Worm (Caenorhabditis elegans): ENCODE results near the gene F11A5.9.

Gene F11A5.9

DNA sequence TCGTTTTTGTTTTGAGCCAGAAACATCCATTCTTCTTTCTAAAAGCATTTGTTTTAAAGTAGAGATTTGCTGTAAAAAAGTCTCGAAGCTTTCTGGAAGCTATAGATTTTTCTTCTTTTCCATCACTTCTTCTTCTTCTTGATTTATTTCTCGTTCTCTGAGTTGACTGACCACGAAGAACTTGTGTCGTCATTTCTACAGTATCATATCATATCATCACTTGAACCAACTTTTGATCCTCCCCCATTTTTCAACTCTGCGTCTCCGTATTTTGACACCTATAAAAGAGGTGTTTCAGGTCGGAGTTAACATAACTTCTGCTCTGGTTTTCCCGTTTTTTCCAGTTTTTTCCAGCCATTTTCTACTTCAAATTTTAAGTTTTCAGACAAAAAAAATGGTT lies at the start of gene F11A5.9:
F11A5.9 (plus strand) TSS at position 386 of the 400 bp plus-strand sequence.
- TF ChIP-seq nhr-12 (tag; optimal IDR thresholded peaks at IDR 0.05) (no peak), nfya-1 (tag; optimal IDR thresholded peaks at IDR 0.05; ENCODE audit: insufficient read depth) (no peak), nhr-237 (tag; optimal IDR thresholded peaks at IDR 0.05) (no peak), sea-2 (GFP tag; optimal IDR thresholded peaks at IDR 0.05) (no peak), fkh-10 (GFP tag; optimal IDR thresholded peaks at IDR 0.05) (no peak), skn-1 (tag; optimal IDR thresholded peaks at IDR 0.05) (no peak), lin-15B (tag; optimal IDR thresholded peaks at IDR 0.05) (no peak), aly-2 (tag; optimal IDR thresholded peaks at IDR 0.05) (no peak), nhr-23 (tag; optimal IDR thresholded peaks at IDR 0.05) (no peak), lin-39 (tag; optimal IDR thresholded peaks at IDR 0.05) (no peak), fos-1 (tag; optimal IDR thresholded peaks at IDR 0.05) (no peak), nhr-11 (tag; optimal IDR thresholded peaks at IDR 0.05) (no peak), jun-1 (tag; optimal IDR thresholded peaks at IDR 0.05) (no peak)

DNA sequence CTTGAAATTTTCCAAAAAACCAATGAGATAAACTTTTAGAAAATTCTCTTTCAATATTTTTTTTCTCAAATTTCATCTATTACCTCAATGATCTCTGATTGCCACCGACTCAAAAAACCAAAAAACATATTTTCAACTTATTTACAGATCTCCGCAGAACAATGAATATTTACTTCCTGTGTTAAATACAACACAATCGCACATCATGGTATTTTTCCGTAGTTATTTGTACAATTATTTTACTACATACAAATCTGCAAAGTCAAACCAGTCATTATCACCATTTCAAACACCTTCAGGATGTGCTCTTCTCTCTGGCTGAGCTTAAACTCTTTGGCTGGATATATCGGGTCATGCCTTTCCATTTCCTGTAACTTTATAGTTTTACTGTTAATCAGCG lies 48.8 kb upstream of the F11A5.9 start, which contains the start of gene str-108:
str-108 (plus strand) TSS at position 301 of the 400 bp plus-strand sequence.
- TF ChIP-seq tbx-2 (tag; optimal IDR thresholded peaks at IDR 0.05) (no peak), nhr-12 (tag; optimal IDR thresholded peaks at IDR 0.05) (no peak), lin-15B (tag; optimal IDR thresholded peaks at IDR 0.05) (no peak), pqm-1 (tag; optimal IDR thresholded peaks at IDR 0.05) (no peak), egl-27 (tag; optimal IDR thresholded peaks at IDR 0.05) (no peak), hmg-11 (tag; optimal IDR thresholded peaks at IDR 0.05) (no peak), unc-39 (tag; optimal IDR thresholded peaks at IDR 0.05) (no peak), nhr-77 (tag; optimal IDR thresholded peaks at IDR 0.05) (no peak), snpc-4 (tag; optimal IDR thresholded peaks at IDR 0.05) (no peak), sea-2 (GFP tag; optimal IDR thresholded peaks at IDR 0.05) (no peak)

DNA sequence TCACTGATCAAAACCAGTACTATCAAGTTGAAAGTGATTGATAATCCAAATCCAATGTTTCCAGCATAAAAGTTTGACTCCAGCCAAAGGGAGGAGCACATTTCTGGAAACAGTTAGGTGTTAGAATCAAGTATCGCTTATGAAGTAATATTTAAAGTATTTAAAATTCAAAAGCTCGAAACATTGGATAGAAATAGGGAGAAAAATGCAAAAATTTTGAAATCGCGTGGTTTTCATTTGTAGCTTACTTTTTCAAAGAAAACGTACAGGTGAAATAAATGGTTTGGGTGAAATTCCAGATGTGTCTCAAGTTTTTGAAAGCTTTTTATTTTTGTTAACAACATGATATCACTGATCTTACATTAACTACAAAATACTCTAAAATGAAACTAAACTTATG lies 45.7 kb upstream of the F11A5.9 start, which contains the start of gene str-111:
str-111 (minus strand) TSS at position 101 of the 400 bp plus-strand sequence.
- no peak for TF ChIP-seq egl-5 (tag; optimal IDR thresholded peaks at IDR 0.05)
- no peak for TF ChIP-seq eor-1 (tag; optimal IDR thresholded peaks at IDR 0.05)
- no peak for TF ChIP-seq fkh-10 (GFP tag; optimal IDR thresholded peaks at IDR 0.05)
- no peak for TF ChIP-seq elt-2 (tag; optimal IDR thresholded peaks at IDR 0.05)
- TF ChIP-seq daf-12 (tag; optimal IDR thresholded peaks at IDR 0.05), result no peak
- no peak for TF ChIP-seq ceh-82 (tag; optimal IDR thresholded peaks at IDR 0.05)

DNA sequence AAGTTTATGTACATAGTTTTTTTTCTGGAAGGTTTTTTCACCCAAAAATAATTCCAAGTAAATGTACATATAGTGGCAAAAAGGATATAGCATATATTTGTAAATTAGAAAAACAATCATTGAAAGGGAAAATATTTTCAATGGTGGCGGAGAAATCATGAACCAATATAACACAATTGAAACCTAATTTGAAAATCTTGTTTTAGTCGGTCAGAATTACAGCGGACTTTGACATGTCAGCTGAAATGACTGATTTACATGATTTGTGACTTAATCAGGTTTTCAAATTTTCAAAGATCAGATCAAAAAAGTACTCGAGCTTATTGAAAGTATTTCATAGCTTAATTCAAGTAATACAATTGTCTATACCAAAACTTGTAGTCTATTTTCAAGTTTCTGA lies 43.0 kb upstream of the F11A5.9 start, which contains the start of gene K05D4.9:
K05D4.9 (minus strand) TSS at position 101 of the 400 bp plus-strand sequence.
- TF ChIP-seq lsy-12 (tag; optimal IDR thresholded peaks at IDR 0.05) (no peak), unc-39 (tag; optimal IDR thresholded peaks at IDR 0.05) (no peak), egl-5 (tag; optimal IDR thresholded peaks at IDR 0.05) (no peak), nhr-25 (tag; optimal IDR thresholded peaks at IDR 0.05) (no peak), ceh-9 (tag; optimal IDR thresholded peaks at IDR 0.05) (no peak), nhr-67 (tag; optimal IDR thresholded peaks at IDR 0.05) (no peak), nhr-237 (tag; optimal IDR thresholded peaks at IDR 0.05) (no peak), fkh-10 (GFP tag; optimal IDR thresholded peaks at IDR 0.05) (no peak), pha-4 (tag; optimal IDR thresholded peaks at IDR 0.05) (no peak), pqm-1 (tag; optimal IDR thresholded peaks at IDR 0.05) (no peak), R02D3.7 (tag; optimal IDR thresholded peaks at IDR 0.05) (no peak), tbx-2 (tag; optimal IDR thresholded peaks at IDR 0.05) (no peak), daf-12 (tag; optimal IDR thresholded peaks at IDR 0.05) (no peak), aly-2 (tag; optimal IDR thresholded peaks at IDR 0.05) (no peak), nhr-43 (tag; optimal IDR thresholded peaks at IDR 0.05; ENCODE audit: poor library complexity, severe bottlenecking) (no peak), ceh-82 (tag; optimal IDR thresholded peaks at IDR 0.05) (no peak), hmg-11 (tag; optimal IDR thresholded peaks at IDR 0.05) (no peak), lin-15B (tag; optimal IDR thresholded peaks at IDR 0.05) (no peak), elt-2 (tag; optimal IDR thresholded peaks at IDR 0.05) (no peak), unc-62 (GFP tag; optimal IDR thresholded peaks at IDR 0.05) (no peak)

DNA sequence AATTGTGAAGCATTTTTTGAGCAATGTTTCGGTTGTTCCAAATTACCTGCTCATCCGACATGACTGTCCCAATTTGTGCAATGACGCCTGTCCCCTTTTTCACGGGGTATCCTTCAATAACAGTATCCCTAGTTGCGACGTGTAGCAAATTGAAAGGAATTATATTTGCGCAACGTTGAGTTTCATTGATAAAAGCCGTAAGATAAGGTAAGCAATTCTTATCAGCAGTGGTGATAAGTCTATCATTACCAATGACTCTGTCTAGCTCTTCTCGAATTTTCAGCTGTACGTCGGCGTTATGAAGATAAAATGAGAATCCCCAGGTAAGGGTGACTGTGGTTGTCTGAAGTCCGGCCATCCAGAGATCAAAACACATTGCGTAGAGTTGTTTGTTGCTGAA lies 40.6 kb upstream of the F11A5.9 start:
- peak; percentile 23 for TF ChIP-seq elt-2 (tag; optimal IDR thresholded peaks at IDR 0.05)
- no peak for TF ChIP-seq nhr-43 (tag; optimal IDR thresholded peaks at IDR 0.05; ENCODE audit: poor library complexity, severe bottlenecking)
